Worm (Caenorhabditis elegans) whole organism, late embryonic: ENCODE measurements around the gene F46C5.9.
A peak's percentile ranks its signal among the peaks of the same experiment; 100 is the strongest.

Source experiments
- C08G9.2 ChIP-seq: sonication (generic microtip); optimal IDR thresholded peaks from 2 replicates; lab custom pipeline; 2016; ENCODE audit warnings: mild to moderate bottlenecking, missing genetic modification characterization, moderate library complexity, missing compliant biosample characterization
- C38D4.7 ChIP-seq: fragments of 200-800 bp; sonication (Bioruptor generic); optimal IDR thresholded peaks from 2 replicates; lab custom pipeline; 2018; ENCODE audit warnings: mild to moderate bottlenecking, missing genetic modification characterization, moderate library complexity, missing compliant biosample characterization
- F13H6.1 ChIP-seq: sonication (generic microtip); optimal IDR thresholded peaks from 2 replicates; lab custom pipeline; 2016; ENCODE audit warnings: missing genetic modification characterization, missing compliant biosample characterization
- K02D7.2 ChIP-seq: sonication (generic microtip); optimal IDR thresholded peaks from 2 replicates; lab custom pipeline; 2017; ENCODE audit warnings: mild to moderate bottlenecking, missing genetic modification characterization, missing compliant biosample characterization
- K09A11.1 ChIP-seq: sonication (generic microtip); optimal IDR thresholded peaks from 2 replicates; lab custom pipeline; 2017; ENCODE audit warnings: antibody characterized with exemption, mild to moderate bottlenecking, missing genetic modification characterization, missing compliant biosample characterization; ENCODE audit not compliant: insufficient read depth
- T23F11.4 ChIP-seq: fragments of 200-800 bp; sonication (Bioruptor generic); optimal IDR thresholded peaks from 2 replicates; lab custom pipeline; 2018; ENCODE audit warnings: mild to moderate bottlenecking, missing genetic modification characterization, missing compliant biosample characterization
- Y22D7AL.16 ChIP-seq: sonication (generic microtip); optimal IDR thresholded peaks from 2 replicates; lab custom pipeline; 2016; ENCODE audit warnings: missing genetic modification characterization, missing compliant biosample characterization
- ahr-1 ChIP-seq: sonication (generic microtip); optimal IDR thresholded peaks from 2 replicates; lab custom pipeline; 2016; ENCODE audit warnings: missing genetic modification characterization, missing compliant biosample characterization
- ceh-14 ChIP-seq: sonication (generic microtip); optimal IDR thresholded peaks from 2 replicates; lab custom pipeline; 2016; ENCODE audit warnings: missing genotype, missing genetic modification characterization, missing compliant biosample characterization
- ceh-18 ChIP-seq: sonication (generic microtip); optimal IDR thresholded peaks from 2 replicates; lab custom pipeline; 2016; ENCODE audit warnings: missing genetic modification characterization, missing compliant biosample characterization
- ceh-19 ChIP-seq: fragments of 200-800 bp; sonication (Bioruptor generic); optimal IDR thresholded peaks from 2 replicates; lab custom pipeline; 2018; ENCODE audit warnings: mild to moderate bottlenecking, missing genetic modification characterization, missing compliant biosample characterization
- ceh-24 ChIP-seq: sonication (generic microtip); optimal IDR thresholded peaks from 2 replicates; lab custom pipeline; 2016; ENCODE audit warnings: mild to moderate bottlenecking, missing genetic modification characterization, missing compliant biosample characterization
- ceh-30 ChIP-seq: fragments of 150-350 bp; optimal IDR thresholded peaks from 2 replicates; lab custom pipeline; 2014; ENCODE audit warnings: missing biosample characterization, missing genetic modification characterization
- ceh-31 ChIP-seq: sonication (generic microtip); optimal IDR thresholded peaks from 2 replicates; lab custom pipeline; 2016; ENCODE audit warnings: missing genetic modification characterization, missing compliant biosample characterization
- ceh-34 ChIP-seq: sonication (generic microtip); optimal IDR thresholded peaks from 2 replicates; lab custom pipeline; 2016; ENCODE audit warnings: mild to moderate bottlenecking, missing genetic modification characterization, missing compliant biosample characterization
- ceh-6 ChIP-seq: fragments of 200-800 bp; sonication (Bioruptor generic); optimal IDR thresholded peaks from 2 replicates; lab custom pipeline; 2018; ENCODE audit warnings: mild to moderate bottlenecking, missing genetic modification characterization, missing compliant biosample characterization
- ceh-9 ChIP-seq: sonication (generic microtip); optimal IDR thresholded peaks from 2 replicates; lab custom pipeline; 2016; ENCODE audit warnings: mild to moderate bottlenecking, missing genetic modification characterization, inconsistent platforms, missing compliant biosample characterization
- dmd-4 ChIP-seq: sonication (generic microtip); optimal IDR thresholded peaks from 2 replicates; lab custom pipeline; 2016; ENCODE audit warnings: borderline replicate concordance, missing genetic modification characterization, missing compliant biosample characterization
- dve-1 ChIP-seq: sonication (generic microtip); optimal IDR thresholded peaks from 2 replicates; lab custom pipeline; 2017; ENCODE audit warnings: antibody characterized with exemption, mild to moderate bottlenecking, missing genetic modification characterization, missing compliant biosample characterization
- elt-2 ChIP-seq: sonication (generic microtip); optimal IDR thresholded peaks from 2 replicates; lab custom pipeline; 2016; ENCODE audit warnings: missing genetic modification reagents, missing genetic modification characterization, missing compliant biosample characterization
- elt-4 ChIP-seq: sonication (generic microtip); optimal IDR thresholded peaks from 2 replicates; lab custom pipeline; 2016; ENCODE audit warnings: missing genetic modification characterization, missing compliant biosample characterization
- fax-1 ChIP-seq: sonication (generic microtip); optimal IDR thresholded peaks from 2 replicates; lab custom pipeline; 2016; ENCODE audit warnings: missing genotype, missing genetic modification characterization, missing compliant biosample characterization
- fkh-10 ChIP-seq: fragments of 150-350 bp; optimal IDR thresholded peaks from 2 replicates; lab custom pipeline; 2014; ENCODE audit warnings: missing biosample characterization, missing genetic modification reagents, missing genetic modification characterization
- fkh-6 ChIP-seq: sonication (generic microtip); optimal IDR thresholded peaks from 2 replicates; lab custom pipeline; 2016; ENCODE audit warnings: missing genetic modification characterization, missing compliant biosample characterization
- gmeb-2 ChIP-seq: sonication (generic microtip); optimal IDR thresholded peaks from 2 replicates; lab custom pipeline; 2016; ENCODE audit warnings: missing genetic modification characterization, inconsistent platforms, missing compliant biosample characterization
- hlh-13 ChIP-seq: fragments of 200-800 bp; sonication (Bioruptor generic); optimal IDR thresholded peaks from 2 replicates; lab custom pipeline; 2018; ENCODE audit warnings: mild to moderate bottlenecking, missing genetic modification characterization, missing compliant biosample characterization
- hlh-15 ChIP-seq: sonication (generic microtip); optimal IDR thresholded peaks from 2 replicates; lab custom pipeline; 2016; ENCODE audit warnings: missing genetic modification characterization, missing compliant biosample characterization
- hlh-6 ChIP-seq: sonication (generic microtip); optimal IDR thresholded peaks from 2 replicates; lab custom pipeline; 2016; ENCODE audit warnings: missing genotype, missing genetic modification characterization, missing compliant biosample characterization
- lim-6 ChIP-seq: sonication (generic microtip); optimal IDR thresholded peaks from 2 replicates; lab custom pipeline; 2016; ENCODE audit warnings: missing genetic modification characterization, missing compliant biosample characterization
- nfya-1 ChIP-seq: sonication (generic microtip); optimal IDR thresholded peaks from 2 replicates; lab custom pipeline; 2017; ENCODE audit warnings: missing genetic modification characterization, mild to moderate bottlenecking, missing compliant biosample characterization, antibody characterized with exemption, moderate library complexity
- nhr-11 ChIP-seq: fragments of 150-350 bp; optimal IDR thresholded peaks from 2 replicates; lab custom pipeline; 2014; ENCODE audit warnings: missing biosample characterization, missing genetic modification characterization
- nhr-232 ChIP-seq: sonication (generic microtip); optimal IDR thresholded peaks from 2 replicates; lab custom pipeline; 2016; ENCODE audit warnings: missing genetic modification characterization, missing compliant biosample characterization
- npax-4 ChIP-seq: sonication (generic microtip); optimal IDR thresholded peaks from 2 replicates; lab custom pipeline; 2016; ENCODE audit warnings: missing genetic modification characterization, missing compliant biosample characterization
- odd-2 ChIP-seq: sonication (generic microtip); optimal IDR thresholded peaks from 2 replicates; lab custom pipeline; 2017; ENCODE audit warnings: antibody characterized with exemption, mild to moderate bottlenecking, missing genetic modification characterization, missing compliant biosample characterization
- pat-9 ChIP-seq: fragments of 200-800 bp; sonication (Bioruptor generic); optimal IDR thresholded peaks from 2 replicates; lab custom pipeline; 2018; ENCODE audit warnings: mild to moderate bottlenecking, missing genetic modification characterization, moderate library complexity, missing compliant biosample characterization
- pax-1 ChIP-seq: fragments of 150-350 bp; optimal IDR thresholded peaks from 2 replicates; lab custom pipeline; 2014; ENCODE audit warnings: missing biosample characterization, missing genetic modification characterization
- pha-2 ChIP-seq: sonication (generic microtip); optimal IDR thresholded peaks from 2 replicates; lab custom pipeline; 2017; ENCODE audit warnings: mild to moderate bottlenecking, missing genetic modification characterization, missing compliant biosample characterization
- pha-4 ChIP-seq: fragments of 150-350 bp; optimal IDR thresholded peaks from 2 replicates; lab custom pipeline; 2018; ENCODE audit warnings: missing biosample characterization, missing genetic modification reagents, missing genetic modification characterization
- sdc-2 ChIP-seq: sonication (generic microtip); optimal IDR thresholded peaks from 2 replicates; lab custom pipeline; 2016; ENCODE audit warnings: missing genotype, missing genetic modification characterization, missing compliant biosample characterization
- sox-4 ChIP-seq: sonication (generic microtip); optimal IDR thresholded peaks from 2 replicates; lab custom pipeline; 2017; ENCODE audit warnings: mild to moderate bottlenecking, missing genetic modification characterization, inconsistent platforms, missing compliant biosample characterization
- syd-9 ChIP-seq: sonication (generic microtip); optimal IDR thresholded peaks from 2 replicates; lab custom pipeline; 2016; ENCODE audit warnings: mild to moderate bottlenecking, missing genetic modification characterization, moderate library complexity, missing compliant biosample characterization
- tbx-2 ChIP-seq: sonication (generic microtip); optimal IDR thresholded peaks from 2 replicates; lab custom pipeline; 2016; ENCODE audit warnings: missing genetic modification characterization, missing compliant biosample characterization
- ttx-3 ChIP-seq: sonication (generic microtip); optimal IDR thresholded peaks from 2 replicates; lab custom pipeline; 2016; ENCODE audit warnings: missing genetic modification reagents, missing genetic modification characterization, missing compliant biosample characterization
- unc-3 ChIP-seq, 2 experiments: fragments of 200-800 bp in 1 of 2; sonication (Bioruptor generic) in 1 of 2; sonication (generic microtip) in 1 of 2; conservative IDR thresholded peaks in 1 of 2; optimal IDR thresholded peaks in 1 of 2; 2 replicates each; pipeline versions ENCODE4 v1.3.6 to Lab custom; 2016 to 2022; ENCODE audit warnings: missing compliant biosample characterization in 2 of 2, missing genetic modification characterization in 2 of 2, missing genetic modification reagents in 1 of 2
- unc-42 ChIP-seq: sonication (generic microtip); optimal IDR thresholded peaks from 2 replicates; lab custom pipeline; 2016; ENCODE audit warnings: missing genotype, missing genetic modification characterization, missing compliant biosample characterization
- zip-5 ChIP-seq: sonication (generic microtip); optimal IDR thresholded peaks from 2 replicates; lab custom pipeline; 2016; ENCODE audit warnings: missing genetic modification characterization, missing compliant biosample characterization
- ztf-16 ChIP-seq: sonication (generic microtip); optimal IDR thresholded peaks from 2 replicates; lab custom pipeline; 2017; ENCODE audit warnings: missing genetic modification characterization, missing compliant biosample characterization

F46C5.9 gene

DNA sequence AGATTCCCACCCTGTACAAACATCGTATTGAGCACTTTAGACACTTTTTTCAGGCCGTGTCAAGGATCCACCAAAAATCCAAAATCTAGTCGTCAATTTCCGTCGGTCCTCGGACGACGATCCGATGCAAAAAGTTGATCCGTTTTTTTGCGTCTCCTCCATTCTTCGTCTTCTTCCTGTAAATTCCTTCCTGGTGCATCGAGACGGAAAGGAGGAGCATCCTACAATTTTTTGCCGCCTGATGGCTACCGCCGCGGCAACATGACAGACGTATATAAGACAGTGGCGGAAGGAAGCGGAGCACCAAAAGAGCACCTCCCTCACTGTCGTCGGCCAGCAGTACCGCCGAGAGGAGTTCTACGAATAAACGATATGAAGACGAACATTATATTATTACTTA, 9.7 kb downstream of the F46C5.9 start, which contains the start of gene appg-2:
TSS of gene appg-2 (plus strand) at position 301 of the 400 bp plus-strand sequence.
- TF ChIP-seq K09A11.1 (tag; lab: Kevin White, UChicago), result no peak
- TF ChIP-seq nhr-232 (tag; lab: Kevin White, UChicago), result no peak
- TF ChIP-seq ceh-30 (tag; lab: Kevin White, UChicago), result no peak
- TF ChIP-seq unc-42 (tag; lab: Kevin White, UChicago), result no peak

DNA sequence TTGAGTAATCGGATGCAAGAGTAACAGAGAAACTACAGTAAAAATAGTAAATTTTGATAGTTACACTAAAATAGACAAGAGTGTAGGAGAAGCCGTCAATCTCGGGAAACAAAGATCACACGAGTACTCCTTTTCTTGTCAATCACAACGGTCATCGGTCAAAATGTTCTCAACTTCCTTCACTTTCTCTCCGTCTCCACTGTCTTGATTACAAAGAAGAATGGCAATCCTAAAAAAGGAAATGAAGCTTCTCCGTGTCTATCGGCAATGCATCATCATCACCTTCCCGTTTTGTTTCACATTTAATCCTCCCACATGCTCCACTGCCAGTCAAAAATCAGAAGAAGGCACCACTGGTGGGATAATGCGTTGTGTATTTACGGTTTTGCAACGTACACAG, 10.8 kb downstream of the F46C5.9 start:
- TF ChIP-seq F13H6.1 (tag; lab: Kevin White, UChicago) (no peak), fax-1 (tag; lab: Kevin White, UChicago) (no peak), nhr-11 (tag; lab: Kevin White, UChicago) (no peak), hlh-13 (GFP tag; lab: Kevin White, UChicago) (no peak), npax-4 (tag; lab: Kevin White, UChicago) (no peak), dve-1 (no peak), pax-1 (tag; lab: Kevin White, UChicago) (no peak), odd-2 (tag; lab: Kevin White, UChicago) (no peak)

DNA sequence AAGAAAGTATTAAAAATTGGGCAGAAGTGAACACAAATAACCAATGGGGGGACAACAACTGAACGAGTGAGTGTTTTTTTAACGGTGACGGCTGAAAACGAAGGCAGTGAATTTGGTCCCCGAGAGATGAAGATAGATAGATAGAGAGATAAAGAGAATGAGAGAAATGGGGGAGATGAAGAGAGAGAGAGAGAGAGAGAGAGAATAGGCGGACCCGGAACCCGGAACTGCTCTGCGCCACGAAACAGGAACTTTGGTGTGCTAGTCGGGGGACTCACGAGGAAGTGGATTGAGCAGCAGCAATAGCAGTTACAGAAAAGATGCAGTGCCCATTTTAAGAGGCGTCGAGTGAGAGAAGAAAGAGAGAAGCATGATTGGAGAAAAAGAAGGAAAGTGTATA, 14.1 kb downstream of the F46C5.9 start:
- TF ChIP-seq C38D4.7 (no peak), hlh-6 (tag; lab: Kevin White, UChicago) (no peak), nfya-1 (tag; lab: Kevin White, UChicago) (peak; percentile 8), ceh-19 (GFP tag; lab: Kevin White, UChicago) (no peak), dve-1 (no peak), hlh-13 (GFP tag; lab: Kevin White, UChicago) (no peak), F13H6.1 (tag; lab: Kevin White, UChicago) (no peak), pat-9 (no peak), unc-42 (tag; lab: Kevin White, UChicago) (peak; percentile 77), sdc-2 (no peak), elt-4 (tag; lab: Kevin White, UChicago) (no peak), fkh-6 (tag; lab: Kevin White, UChicago) (no peak), C08G9.2 (tag; lab: Kevin White, UChicago) (no peak), npax-4 (tag; lab: Kevin White, UChicago) (no peak), ceh-24 (tag; lab: Kevin White, UChicago) (no peak), ceh-18 (tag; lab: Kevin White, UChicago) (peak; percentile 75), unc-3 (GFP tag; conservative IDR thresholded peaks at IDR 0.05; lab: Robert Waterston, UW) (no peak), unc-3 (tag; optimal IDR thresholded peaks at IDR 0.05; lab: Kevin White, UChicago) (no peak), pax-1 (tag; lab: Kevin White, UChicago) (no peak), K02D7.2 (tag; lab: Kevin White, UChicago) (no peak), ceh-34 (tag; lab: Kevin White, UChicago) (peak; percentile 38), fkh-10 (peak; percentile 9), syd-9 (no peak), K09A11.1 (tag; lab: Kevin White, UChicago) (no peak), ceh-9 (tag; lab: Kevin White, UChicago) (no peak), ceh-14 (tag; lab: Kevin White, UChicago) (peak; percentile 19), ceh-31 (tag; lab: Kevin White, UChicago) (peak; percentile 23), hlh-15 (tag; lab: Kevin White, UChicago) (no peak), ahr-1 (no peak), pha-4 (tag; lab: Kevin White, UChicago) (no peak), zip-5 (tag; lab: Kevin White, UChicago) (no peak), gmeb-2 (no peak), tbx-2 (peak; percentile 44), T23F11.4 (GFP tag; lab: Kevin White, UChicago) (no peak), sox-4 (tag; lab: Kevin White, UChicago) (no peak), elt-2 (tag; lab: Kevin White, UChicago) (no peak), dmd-4 (tag; lab: Kevin White, UChicago) (no peak), ceh-6 (GFP tag; lab: Kevin White, UChicago) (no peak), Y22D7AL.16 (tag; lab: Kevin White, UChicago) (no peak), nhr-11 (tag; lab: Kevin White, UChicago) (no peak), ztf-16 (tag; lab: Kevin White, UChicago) (no peak), pha-2 (tag; lab: Kevin White, UChicago) (no peak), lim-6 (tag; lab: Kevin White, UChicago) (no peak), ttx-3 (tag; lab: Kevin White, UChicago) (no peak)
